Fruit fly (Drosophila melanogaster) whole organism, adult: Measurements from ENCODE around the gene gcm2.

ENCODE experiments used
- CG12768 ChIP-seq: fragments of 200-800 bp; sonication (Bioruptor generic); optimal IDR thresholded peaks from 2 replicates; lab custom pipeline; 2017; ENCODE audit warnings: missing biosample characterization, missing genetic modification characterization, mild to moderate bottlenecking, moderate library complexity, missing genetic modification reagents
- CG33017 ChIP-seq: fragments of 200-800 bp; sonication (Bioruptor generic); optimal IDR thresholded peaks from 2 replicates; lab custom pipeline; 2018; ENCODE audit warnings: missing biosample characterization, mild to moderate bottlenecking, missing genetic modification characterization, moderate library complexity
- CG7045 ChIP-seq: fragments of 200-800 bp; sonication (Bioruptor generic); optimal IDR thresholded peaks from 2 replicates; lab custom pipeline; 2017; ENCODE audit warnings: missing biosample characterization, mild to moderate bottlenecking, missing genetic modification characterization
- Clk ChIP-seq: fragments of 200-800 bp; sonication (Bioruptor generic); optimal IDR thresholded peaks from 2 replicates; lab custom pipeline; 2017; ENCODE audit warnings: missing biosample characterization, missing genetic modification characterization
- Hr96 ChIP-seq: fragments of 200-800 bp; sonication (Bioruptor generic); optimal IDR thresholded peaks from 2 replicates; lab custom pipeline; 2016; ENCODE audit warnings: missing biosample characterization, missing genetic modification characterization
- cic ChIP-seq: fragments of 200-800 bp; sonication (Bioruptor generic); optimal IDR thresholded peaks from 2 replicates; lab custom pipeline; 2017; ENCODE audit warnings: missing biosample characterization, mild to moderate bottlenecking, missing genetic modification characterization, moderate library complexity
- kay ChIP-seq: fragments of 200-800 bp; sonication (Bioruptor generic); peaks from one replicate; lab custom pipeline; 2016; ENCODE audit warnings: missing biosample characterization, missing genetic modification characterization, borderline replicate concordance

DNA sequence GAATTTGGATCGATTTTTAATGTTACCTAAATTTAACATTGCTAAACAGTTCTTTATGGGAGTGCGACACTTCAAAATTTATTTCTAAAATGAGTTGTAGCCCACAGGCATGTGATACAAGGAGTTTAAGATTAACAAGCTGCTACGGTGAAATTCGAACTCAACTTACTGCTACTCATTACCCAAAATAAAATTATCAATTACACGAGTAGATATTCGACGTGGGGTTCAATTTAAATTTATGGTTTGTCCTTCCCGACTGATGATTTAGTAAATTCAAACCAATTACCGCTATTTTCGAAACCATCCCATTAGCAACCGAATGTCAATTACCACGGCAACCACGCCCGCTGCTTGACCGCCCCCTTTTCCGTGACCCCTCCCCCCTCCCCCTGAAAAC, 16.8 kb downstream of the gcm2 start, which contains the start of gene CG31882:
- TF ChIP-seq cic (GFP tag; lab: Kevin White, UChicago) (no peak), kay (GFP tag; lab: Kevin White, UChicago) (no peak), CG33017 (tag; lab: Kevin White, UChicago) (no peak), Clk (GFP tag; lab: Kevin White, UChicago) (no peak), CG7045 (no peak), CG12768 (GFP tag; lab: Kevin White, UChicago) (no peak), Hr96 (GFP tag; lab: Kevin White, UChicago) (no peak)
